Fruit fly (Drosophila melanogaster) whole organism, embryonic: ENCODE results near the gene CG32436.
A peak's percentile ranks its signal among the peaks of the same experiment; 100 is the strongest.

Experiments used
- Aef1 ChIP-seq: fragments of 200-800 bp; sonication (Bioruptor generic); IDR thresholded peaks from 3 replicates; pipeline ENCODE4 v1.3.6; 2022; ENCODE audit warnings: missing biosample characterization, missing genetic modification characterization
- CG10267 ChIP-seq: fragments of 200-800 bp; sonication (Bioruptor generic); optimal IDR thresholded peaks from 2 replicates; lab custom pipeline; 2018; ENCODE audit warnings: missing biosample characterization, mild to moderate bottlenecking, missing genetic modification characterization, moderate library complexity
- CG10543 ChIP-seq: fragments of 200-800 bp; sonication (Bioruptor generic); optimal IDR thresholded peaks from 3 replicates; lab custom pipeline; 2017; ENCODE audit warnings: missing biosample characterization, mild to moderate bottlenecking, missing genetic modification characterization, moderate library complexity
- CG11093 ChIP-seq: fragments of 200-800 bp; sonication (Bioruptor generic); IDR thresholded peaks from 3 replicates; pipeline ENCODE4 v1.3.6; 2022; ENCODE audit warnings: missing biosample characterization, missing genetic modification characterization
- CG1603 ChIP-seq: fragments of 200-800 bp; sonication (Bioruptor generic); optimal IDR thresholded peaks from 2 replicates; lab custom pipeline; 2019; ENCODE audit warnings: missing biosample characterization, mild to moderate bottlenecking, missing genetic modification characterization, moderate library complexity
- CG1647 ChIP-seq: fragments of 200-800 bp; sonication (Bioruptor generic); optimal IDR thresholded peaks from 3 replicates; lab custom pipeline; 2016; ENCODE audit warnings: missing biosample characterization, missing genetic modification characterization
- CG1832 ChIP-seq: fragments of 200-800 bp; sonication (Bioruptor generic); optimal IDR thresholded peaks from 2 replicates; lab custom pipeline; 2017; ENCODE audit warnings: missing biosample characterization, mild to moderate bottlenecking, missing genetic modification characterization, inconsistent platforms
- CG3163 ChIP-seq: fragments of 200-800 bp; sonication (Bioruptor generic); optimal IDR thresholded peaks from 3 replicates; lab custom pipeline; 2016; ENCODE audit warnings: missing biosample characterization, missing genetic modification characterization
- CG34376 ChIP-seq: fragments of 200-800 bp; sonication (Bioruptor generic); optimal IDR thresholded peaks from 2 replicates; lab custom pipeline; 2018; ENCODE audit warnings: missing biosample characterization, mild to moderate bottlenecking, missing genetic modification characterization
- CG43689 ChIP-seq: fragments of 200-800 bp; sonication (Bioruptor generic); IDR thresholded peaks from 2 replicates; pipeline ENCODE4 v1.3.6; 2022; ENCODE audit warnings: missing biosample characterization, missing genetic modification characterization
- CG8089 ChIP-seq: fragments of 200-800 bp; sonication (Bioruptor generic); optimal IDR thresholded peaks from 3 replicates; lab custom pipeline; 2016; ENCODE audit warnings: missing biosample characterization, missing genetic modification characterization
- CG8388 ChIP-seq: fragments of 200-800 bp; sonication (Bioruptor generic); optimal IDR thresholded peaks from 2 replicates; lab custom pipeline; 2019; ENCODE audit warnings: missing biosample characterization, mild to moderate bottlenecking, missing genetic modification characterization, moderate library complexity
- CG8924 ChIP-seq: fragments of 200-800 bp; optimal IDR thresholded peaks from 3 replicates; lab custom pipeline; 2019; ENCODE audit warnings: missing biosample characterization, mild to moderate bottlenecking, missing genetic modification characterization, moderate library complexity
- CG8944 ChIP-seq: fragments of 200-800 bp; sonication (Bioruptor generic); optimal IDR thresholded peaks from 3 replicates; lab custom pipeline; 2016; ENCODE audit warnings: missing biosample characterization, missing genetic modification characterization
- Deaf1 ChIP-seq: fragments of 200-800 bp; optimal IDR thresholded peaks from 3 replicates; lab custom pipeline; 2019; ENCODE audit warnings: missing biosample characterization, mild to moderate bottlenecking, missing genetic modification characterization, moderate library complexity
- Dll ChIP-seq: fragments of 200-800 bp; sonication (Bioruptor generic); IDR thresholded peaks from 4 replicates; pipeline ENCODE4 v1.3.6; 2022; ENCODE audit warnings: missing biosample characterization, missing genetic modification characterization; ENCODE audit not compliant: partially characterized antibody
- Fer3 ChIP-seq: fragments of 200-800 bp; sonication (Bioruptor generic); optimal IDR thresholded peaks from 2 replicates; lab custom pipeline; 2018; ENCODE audit warnings: missing biosample characterization, mild to moderate bottlenecking, missing genetic modification characterization, moderate library complexity
- Hey ChIP-seq: fragments of 200-800 bp; sonication (Bioruptor generic); optimal IDR thresholded peaks from 3 replicates; lab custom pipeline; 2018; ENCODE audit warnings: missing biosample characterization, mild to moderate bottlenecking, missing genetic modification characterization
- Hr51 ChIP-seq, 2 experiments: fragments of 200-800 bp; sonication (Bioruptor generic); optimal IDR thresholded peaks; 2 replicates in 1 of 2; 3 replicates in 1 of 2; lab custom pipeline; 2016 to 2018; ENCODE audit warnings: missing biosample characterization in 2 of 2, missing genetic modification characterization in 2 of 2, mild to moderate bottlenecking in 1 of 2, moderate library complexity in 1 of 2
- Myb ChIP-seq: fragments of 200-800 bp; sonication (Bioruptor generic); optimal IDR thresholded peaks from 2 replicates; lab custom pipeline; 2016; ENCODE audit warnings: missing biosample characterization, missing genetic modification characterization
- Opbp ChIP-seq: fragments of 200-800 bp; sonication (Bioruptor generic); IDR thresholded peaks from 3 replicates; pipeline ENCODE4 v1.3.6; 2022; ENCODE audit warnings: missing biosample characterization, missing genetic modification characterization; ENCODE audit not compliant: partially characterized antibody
- Rx ChIP-seq: fragments of 200-800 bp; sonication (Bioruptor generic); IDR thresholded peaks from 2 replicates; pipeline ENCODE4 v1.3.6; 2022; ENCODE audit warnings: missing biosample characterization, missing genetic modification characterization
- Sry-β ChIP-seq: fragments of 200-800 bp; sonication (Bioruptor generic); optimal IDR thresholded peaks from 2 replicates; lab custom pipeline; 2018; ENCODE audit warnings: missing biosample characterization, mild to moderate bottlenecking, missing genetic modification characterization, moderate library complexity
- az2 ChIP-seq: fragments of 200-800 bp; sonication (Bioruptor generic); optimal IDR thresholded peaks from 3 replicates; lab custom pipeline; 2016; ENCODE audit warnings: missing biosample characterization, missing genetic modification characterization
- bsh ChIP-seq, 2 experiments: fragments of 200-800 bp; sonication (Bioruptor generic); optimal IDR thresholded peaks; 2 replicates each; lab custom pipeline; 2017 to 2018; ENCODE audit warnings: mild to moderate bottlenecking in 2 of 2, missing biosample characterization in 2 of 2, missing genetic modification characterization in 2 of 2, moderate library complexity in 1 of 2
- en ChIP-seq: fragments of 200-800 bp; sonication (Bioruptor generic); optimal IDR thresholded peaks from 2 replicates; lab custom pipeline; 2016; ENCODE audit warnings: missing biosample characterization, missing genetic modification characterization
- ewg ChIP-seq: fragments of 200-800 bp; sonication (Bioruptor generic); optimal IDR thresholded peaks from 3 replicates; lab custom pipeline; 2017; ENCODE audit warnings: mild to moderate bottlenecking, missing biosample characterization, missing genetic modification reagents, missing genetic modification characterization
- fd3F ChIP-seq: fragments of 200-800 bp; sonication (Bioruptor generic); optimal IDR thresholded peaks from 2 replicates; lab custom pipeline; 2018; ENCODE audit warnings: missing biosample characterization, mild to moderate bottlenecking, missing genetic modification characterization, moderate library complexity
- gfzf ChIP-seq: fragments of 200-800 bp; sonication (Bioruptor generic); optimal IDR thresholded peaks from 2 replicates; lab custom pipeline; 2016; ENCODE audit warnings: missing biosample characterization, mild to moderate bottlenecking, missing genetic modification characterization, moderate library complexity
- gsb-n ChIP-seq: fragments of 200-800 bp; sonication (Bioruptor generic); optimal IDR thresholded peaks from 3 replicates; lab custom pipeline; 2018; ENCODE audit warnings: missing biosample characterization, mild to moderate bottlenecking, missing genetic modification characterization
- hb ChIP-seq: fragments of 200-800 bp; sonication (Bioruptor generic); IDR thresholded peaks from 3 replicates; pipeline ENCODE4 v1.3.6; 2022; ENCODE audit warnings: missing biosample characterization, missing genetic modification characterization; ENCODE audit not compliant: partially characterized antibody
- jing ChIP-seq: fragments of 200-800 bp; sonication (Bioruptor generic); optimal IDR thresholded peaks from 2 replicates; lab custom pipeline; 2018; ENCODE audit warnings: missing biosample characterization, mild to moderate bottlenecking, missing genetic modification characterization
- jumu ChIP-seq: fragments of 200-800 bp; sonication (Bioruptor generic); optimal IDR thresholded peaks from 3 replicates; lab custom pipeline; 2016; ENCODE audit warnings: missing biosample characterization, missing genetic modification characterization
- lov ChIP-seq, 2 experiments: fragments of 200-800 bp in 1 of 2; fragments of >200 bp in 1 of 2; sonication (Bioruptor generic) in 1 of 2; IDR thresholded peaks in 1 of 2; optimal IDR thresholded peaks in 1 of 2; 2 replicates in 1 of 2; 3 replicates in 1 of 2; pipeline versions ENCODE4 v1.3.6 to Lab custom; 2017 to 2022; ENCODE audit warnings: missing biosample characterization in 1 of 2, missing genetic modification characterization in 1 of 2
- nerfin-1 ChIP-seq: fragments of 200-800 bp; sonication (Bioruptor generic); optimal IDR thresholded peaks from 3 replicates; lab custom pipeline; 2019; ENCODE audit warnings: missing biosample characterization, mild to moderate bottlenecking, missing genetic modification characterization, moderate library complexity
- nmo ChIP-seq: fragments of 200-800 bp; sonication (Bioruptor generic); optimal IDR thresholded peaks from 2 replicates; lab custom pipeline; 2018; ENCODE audit warnings: missing biosample characterization, mild to moderate bottlenecking, missing genetic modification characterization, moderate library complexity
- pan ChIP-seq, 4 experiments: fragments of >200 bp in 3 of 4; fragments of 200-800 bp in 1 of 4; sonication (Bioruptor generic) in 1 of 4; optimal IDR thresholded peaks in 3 of 4; IDR thresholded peaks in 1 of 4; 2 replicates each; pipeline versions ENCODE4 v1.3.6 to Lab custom; 2017 to 2022; ENCODE audit warnings: missing biosample characterization in 2 of 4, missing genetic modification characterization in 2 of 4, mixed read lengths in 1 of 4
- pfk ChIP-seq: fragments of 200-800 bp; sonication (Bioruptor generic); optimal IDR thresholded peaks from 2 replicates; lab custom pipeline; 2018; ENCODE audit warnings: missing biosample characterization, mild to moderate bottlenecking, missing genetic modification characterization, moderate library complexity
- phol ChIP-seq: fragments of 200-800 bp; sonication (Bioruptor generic); optimal IDR thresholded peaks from 3 replicates; lab custom pipeline; 2018; ENCODE audit warnings: missing biosample characterization, mild to moderate bottlenecking, missing genetic modification characterization, moderate library complexity
- pnt ChIP-seq: fragments of 200-800 bp; sonication (Bioruptor generic); optimal IDR thresholded peaks from 3 replicates; lab custom pipeline; 2016; ENCODE audit warnings: missing biosample characterization, missing genetic modification characterization
- sqz ChIP-seq: fragments of 200-800 bp; sonication (Bioruptor generic); optimal IDR thresholded peaks from 3 replicates; lab custom pipeline; 2018; ENCODE audit warnings: missing biosample characterization, mild to moderate bottlenecking, missing genetic modification characterization
- ssp ChIP-seq: fragments of 200-800 bp; sonication (Bioruptor generic); IDR thresholded peaks from 2 replicates; pipeline ENCODE4 v1.3.6; 2022; ENCODE audit warnings: missing biosample characterization, missing genetic modification characterization
- stwl ChIP-seq: fragments of 200-800 bp; sonication (Bioruptor generic); optimal IDR thresholded peaks from 3 replicates; lab custom pipeline; 2018; ENCODE audit warnings: missing biosample characterization, mild to moderate bottlenecking, missing genetic modification characterization, moderate library complexity
- tll ChIP-seq, 2 experiments: fragments of 200-800 bp in 1 of 2; fragments of >200 bp in 1 of 2; sonication (Bioruptor generic) in 1 of 2; optimal IDR thresholded peaks; 2 replicates each; lab custom pipeline; 2017 to 2019; ENCODE audit warnings: missing biosample characterization in 2 of 2, missing genetic modification characterization in 2 of 2, mild to moderate bottlenecking in 1 of 2, moderate library complexity in 1 of 2
- trem ChIP-seq: fragments of 200-800 bp; optimal IDR thresholded peaks from 3 replicates; lab custom pipeline; 2019; ENCODE audit warnings: missing biosample characterization, mild to moderate bottlenecking, missing genetic modification characterization, moderate library complexity
- tup ChIP-seq: fragments of 200-800 bp; sonication (Bioruptor generic); optimal IDR thresholded peaks from 2 replicates; lab custom pipeline; 2016; ENCODE audit warnings: missing biosample characterization, mild to moderate bottlenecking, missing genetic modification characterization, moderate library complexity

Gene CG32436

DNA sequence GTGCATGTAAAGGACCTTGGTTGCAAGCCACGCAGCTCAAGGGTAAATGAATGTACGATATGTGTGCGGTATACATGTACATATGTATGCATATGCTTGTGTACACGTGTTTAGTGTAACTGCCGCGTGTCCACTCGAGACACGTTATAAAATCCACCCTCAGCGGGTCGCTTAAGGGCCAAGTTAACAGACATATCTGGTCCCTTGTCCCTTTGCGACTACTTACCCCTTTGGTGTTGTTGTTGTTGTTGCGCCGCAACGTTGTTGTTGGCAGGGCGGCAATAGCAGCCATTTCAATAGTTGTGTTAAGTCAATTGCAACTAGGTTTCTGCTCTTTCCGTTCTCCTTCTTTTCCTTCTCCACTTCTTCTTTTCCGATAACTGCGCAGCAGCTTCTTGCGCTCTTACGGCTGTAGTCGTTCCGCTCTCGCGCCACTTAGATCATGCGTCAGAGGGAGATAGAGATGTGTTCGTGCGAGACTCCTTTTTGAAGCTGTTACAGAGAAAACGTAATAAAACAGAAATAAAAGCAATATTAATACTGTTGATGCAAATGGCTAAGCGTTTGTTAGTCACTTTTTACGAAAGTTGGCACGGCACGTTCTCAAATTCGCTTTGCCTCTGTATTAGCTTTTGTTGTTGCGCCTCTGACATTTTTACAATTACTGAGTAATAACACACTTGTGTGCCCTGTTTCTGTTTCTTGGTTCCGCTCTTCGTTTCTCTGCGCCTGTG lies 2.8 kb downstream of the CG32436 start (continued):
- TF ChIP-seq pfk (GFP tag; lab: Kevin White, UChicago) (peak; percentile 19), CG8388 (GFP tag; lab: Kevin White, UChicago) (no peak), CG8924 (tag; lab: Kevin White, UChicago) (no peak), CG8944 (GFP tag; lab: Kevin White, UChicago) (no peak), az2 (no peak), CG11093 (GFP tag; lab: Robert Waterston, UW) (no peak), trem (tag; lab: Kevin White, UChicago) (no peak), pan (optimal IDR thresholded peaks at IDR 0.05; lab: Kevin White, UChicago) (no peak), pan (GFP tag; optimal IDR thresholded peaks at IDR 0.05 in 1 of 2, IDR thresholded peaks at IDR 0.05 in 1 of 2) (no peak), CG1832 (GFP tag; lab: Kevin White, UChicago) (peak; percentile 67), Deaf1 (tag; lab: Kevin White, UChicago) (peak; percentile 73), lov (optimal IDR thresholded peaks at IDR 0.05; lab: Kevin White, UChicago) (no peak), lov (GFP tag; IDR thresholded peaks at IDR 0.05; lab: Robert Waterston, UW) (0 out of 3 replicates have a peak, but pooled peaks have one; percentile 49), CG1647 (GFP tag; lab: Kevin White, UChicago) (no peak), tll (GFP tag; optimal IDR thresholded peaks at IDR 0.05; lab: Kevin White, UChicago) (peak in 1 of 2 experiments; percentile 81), CG10543 (GFP tag; lab: Kevin White, UChicago) (no peak), Myb (no peak), nmo (GFP tag; lab: Kevin White, UChicago) (no peak), CG10267 (no peak), hb (GFP tag; lab: Robert Waterston, UW) (no peak), CG1603 (tag; lab: Kevin White, UChicago) (no peak), en (GFP tag; lab: Kevin White, UChicago) (no peak), CG34376 (GFP tag; lab: Kevin White, UChicago) (peak; percentile 30), pnt (GFP tag; lab: Kevin White, UChicago) (no peak), nerfin-1 (tag; lab: Kevin White, UChicago) (peak; percentile 44), Opbp (GFP tag; lab: Robert Waterston, UW) (0 out of 3 replicates have a peak, but pooled peaks have one; percentile 30), Dll (GFP tag; lab: Robert Waterston, UW) (0 out of 4 replicates have a peak, but pooled peaks have one; percentile 13), ewg (GFP tag; lab: Kevin White, UChicago) (peak; percentile 73), Hey (tag; lab: Kevin White, UChicago) (peak; percentile 79), Aef1 (no peak), bsh (GFP tag; optimal IDR thresholded peaks at IDR 0.05; lab: Kevin White, UChicago) (no peak), tup (GFP tag; lab: Kevin White, UChicago) (no peak), ssp (GFP tag; lab: Robert Waterston, UW) (no peak), phol (tag; lab: Kevin White, UChicago) (no peak)
- TF ChIP-seq, all 482 proteins: peak for 31

dm6 chr3L:21347197-21347831 lies 3.5 kb downstream of the CG32436 start:
- peak; percentile 37; the same call in 1 of the 2 replicates for TF ChIP-seq Rx (GFP tag; lab: Robert Waterston, UW)
- TF ChIP-seq Hr51 (GFP tag; optimal IDR thresholded peaks at IDR 0.05; lab: Kevin White, UChicago) = peak; percentile 34 to 65
- peak; percentile 17 for TF ChIP-seq gsb-n (tag; lab: Kevin White, UChicago)
- TF ChIP-seq Fer3 (tag; lab: Kevin White, UChicago) = peak; percentile 3
- TF ChIP-seq sqz (GFP tag; lab: Kevin White, UChicago) = no peak
- peak; percentile 42 for TF ChIP-seq CG8089 (GFP tag; lab: Kevin White, UChicago)
- TF ChIP-seq CG43689 (GFP tag; lab: Robert Waterston, UW) = 0 out of 2 replicates have a peak, but pooled peaks have one; percentile 12
- no peak for TF ChIP-seq jumu (GFP tag; lab: Kevin White, UChicago)
- TF ChIP-seq gfzf (GFP tag; lab: Kevin White, UChicago) = no peak
- no peak for TF ChIP-seq CG3163
- no peak for TF ChIP-seq stwl (tag; lab: Kevin White, UChicago)
- peak; percentile 4 for TF ChIP-seq Sry-β (GFP tag; lab: Kevin White, UChicago)
- no peak for TF ChIP-seq fd3F (GFP tag; lab: Kevin White, UChicago)
- TF ChIP-seq jing (GFP tag; lab: Kevin White, UChicago) = no peak
